Worm (Caenorhabditis elegans): ENCODE data around the gene Y71H2AM.25.

Y71H2AM.25 gene

ce11 chrIII:2801800-2802515 lies at the start of gene Y71H2AM.25, which contains the start of gene twk-45:
Gene Y71H2AM.25, plus strand, starts transcription at chrIII:2802465.
Gene twk-45, minus strand, starts transcription at chrIII:2801900.
- TF ChIP-seq sptf-2 (GFP tag; optimal IDR thresholded peaks at IDR 0.05) (no peak), rec-8 (tag; optimal IDR thresholded peaks at IDR 0.05) (no peak), die-1 (tag; optimal IDR thresholded peaks at IDR 0.05) (no peak), ceh-91 (GFP tag; IDR thresholded peaks at IDR 0.05) (no peak), B0019.2 (GFP tag; conservative IDR thresholded peaks at IDR 0.05) (no peak), Y67H2A.10 (GFP tag; conservative IDR thresholded peaks at IDR 0.05) (no peak), ceh-27 (GFP tag; optimal IDR thresholded peaks at IDR 0.05) (no peak), madf-6 (GFP tag; IDR thresholded peaks at IDR 0.05) (no peak), ceh-79 (tag; optimal IDR thresholded peaks at IDR 0.05) (no peak), ztf-6 (GFP tag; IDR thresholded peaks at IDR 0.05) (no peak), K12H6.12 (tag; optimal IDR thresholded peaks at IDR 0.05) (no peak), egl-44 (GFP tag; IDR thresholded peaks at IDR 0.05) (no peak), unc-62 (GFP tag; optimal IDR thresholded peaks at IDR 0.05) (no peak), tbp1 (GFP tag; optimal IDR thresholded peaks at IDR 0.05) (no peak), gei-17 (GFP tag; optimal IDR thresholded peaks at IDR 0.05) (no peak), F57A8.1 (GFP tag; optimal IDR thresholded peaks at IDR 0.05) (no peak), F22D6.2 (tag; optimal IDR thresholded peaks at IDR 0.05) (no peak), dpl-1 (GFP tag; optimal IDR thresholded peaks at IDR 0.05) (no peak), Y53G8AR.9 (GFP tag; conservative IDR thresholded peaks at IDR 0.05) (no peak), dpff-1 (tag; optimal IDR thresholded peaks at IDR 0.05) (no peak)

- TF ChIP-seq cebp-1 (GFP tag; IDR thresholded peaks at IDR 0.05) (no peak), cebp-1 (tag; optimal IDR thresholded peaks at IDR 0.05) (no peak), mes-4 (tag; optimal IDR thresholded peaks at IDR 0.05) (no peak), hrde-1 (tag; optimal IDR thresholded peaks at IDR 0.05; ENCODE audit: borderline replicate concordance) (no peak), ztf-22 (GFP tag; optimal IDR thresholded peaks at IDR 0.05) (no peak), Y67H2A.10 (GFP tag; conservative IDR thresholded peaks at IDR 0.05) (no peak), pha-4 (tag; optimal IDR thresholded peaks at IDR 0.05) (no peak), F49E8.2 (tag; optimal IDR thresholded peaks at IDR 0.05; ENCODE audit: insufficient read depth) (no peak), nhr-179 (tag; optimal IDR thresholded peaks at IDR 0.05) (no peak), lin-26 (GFP tag; IDR thresholded peaks at IDR 0.05) (no peak), B0336.3 (GFP tag; IDR thresholded peaks at IDR 0.05) (no peak)
Observed at ce11 chrIII:2756260-2756659, 46.0 kb upstream of the Y71H2AM.25 start, which contains the start of gene gldi-9. Gene gldi-9, minus strand, starts transcription at chrIII:2756360.

ce11 chrIII:2757478-2757877 lies 44.8 kb upstream of the Y71H2AM.25 start:
- no peak for TF ChIP-seq sea-2 (GFP tag; IDR thresholded peaks at IDR 0.05)
- TF ChIP-seq let-526 (GFP tag; IDR thresholded peaks at IDR 0.05): no peak
- no peak for TF ChIP-seq somi-1 (GFP tag; optimal IDR thresholded peaks at IDR 0.05)
- no peak for TF ChIP-seq ccch-3 (GFP tag; optimal IDR thresholded peaks at IDR 0.05)
- no peak for TF ChIP-seq ztf-6 (GFP tag; IDR thresholded peaks at IDR 0.05)
- TF ChIP-seq dpff-1 (tag; optimal IDR thresholded peaks at IDR 0.05): no peak
- TF ChIP-seq nfya-1 (tag; optimal IDR thresholded peaks at IDR 0.05; ENCODE audit: borderline replicate concordance, insufficient read depth): no peak
- TF ChIP-seq tlf-1 (GFP tag; optimal IDR thresholded peaks at IDR 0.05): no peak
- TF ChIP-seq F55B11.4 (tag; optimal IDR thresholded peaks at IDR 0.05; ENCODE audit: borderline replicate concordance, insufficient read depth): no peak
- no peak for TF ChIP-seq ceh-58 (GFP tag; IDR thresholded peaks at IDR 0.05)
- TF ChIP-seq attf-6 (GFP tag; IDR thresholded peaks at IDR 0.05): no peak
- TF ChIP-seq ekl-4 (GFP tag; IDR thresholded peaks at IDR 0.05): no peak
- no peak for TF ChIP-seq ztf-28 (GFP tag; IDR thresholded peaks at IDR 0.05)
- TF ChIP-seq madf-6 (GFP tag; IDR thresholded peaks at IDR 0.05): no peak
- TF ChIP-seq F49E8.2 (tag; optimal IDR thresholded peaks at IDR 0.05; ENCODE audit: insufficient read depth): no peak

Data from whole organism, young adult.